Worm (Caenorhabditis elegans): ENCODE results near the gene sftb-6.

DNA sequence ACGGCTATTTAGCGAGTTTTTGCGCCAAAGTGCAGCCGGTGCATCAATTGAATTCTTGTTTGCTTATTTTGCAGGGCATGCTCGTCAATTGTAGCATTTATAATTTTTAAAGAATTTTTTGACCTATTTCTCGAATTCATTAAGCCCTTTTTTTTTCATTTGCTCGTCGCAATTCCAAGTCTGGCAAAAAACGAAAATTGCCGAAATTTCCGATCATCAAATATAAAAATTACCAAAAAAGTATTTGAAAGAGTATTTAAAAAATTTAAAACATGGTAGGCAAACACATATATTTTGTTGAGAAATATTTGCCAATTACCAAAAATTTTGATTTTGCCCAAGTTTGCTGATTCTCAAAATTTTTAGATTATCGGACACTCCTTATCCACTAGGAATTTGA is 14.1 kb upstream of the sftb-6 start, which contains the start of gene C50D2.6:
- TF ChIP-seq ets-7 (tag; optimal IDR thresholded peaks at IDR 0.05): no peak
- TF ChIP-seq ama-1 (optimal IDR thresholded peaks at IDR 0.05): no peak
- TF ChIP-seq pes-1 (GFP tag; IDR thresholded peaks at IDR 0.05): no peak
